Worm (Caenorhabditis elegans): ENCODE results near the gene Y75B8A.8.

DNA sequence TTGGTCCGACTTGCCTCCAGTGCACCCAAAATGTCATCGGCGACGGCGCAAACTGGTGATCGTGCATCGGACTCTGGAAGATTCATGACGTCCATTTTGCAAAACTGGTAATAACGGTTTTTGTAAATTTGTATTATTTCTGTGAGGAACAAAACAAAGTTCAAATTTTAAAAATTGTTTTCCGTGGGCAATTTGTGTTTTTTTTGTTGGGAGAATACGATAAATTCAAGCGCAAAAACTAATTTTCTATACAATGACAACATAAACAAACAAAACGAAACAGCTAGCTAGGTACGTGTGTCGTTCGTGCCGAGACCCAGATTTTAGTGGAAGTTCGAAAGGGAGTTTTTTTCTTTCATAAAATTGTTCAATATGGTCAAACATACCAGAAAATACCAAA lies 22.4 kb downstream of the Y75B8A.8 start, which contains the start of gene Y75B8A.10:
- TF ChIP-seq pha-4 (tag; optimal IDR thresholded peaks at IDR 0.05): no peak
- no peak for TF ChIP-seq attf-3 (GFP tag; conservative IDR thresholded peaks at IDR 0.05)
- no peak for TF ChIP-seq T07F8.4 (tag; optimal IDR thresholded peaks at IDR 0.05)
- no peak for TF ChIP-seq dox-1 (GFP tag; IDR thresholded peaks at IDR 0.05)
- TF ChIP-seq unc-62 (GFP tag; optimal IDR thresholded peaks at IDR 0.05): no peak
- no peak for TF ChIP-seq ceh-91 (GFP tag; IDR thresholded peaks at IDR 0.05)
- TF ChIP-seq ama-1 (optimal IDR thresholded peaks at IDR 0.05): no peak
- TF ChIP-seq ama-1 (GFP tag; optimal IDR thresholded peaks at IDR 0.05): no peak
- no peak for TF ChIP-seq tbp1 (GFP tag; optimal IDR thresholded peaks at IDR 0.05)
- no peak for TF ChIP-seq bed-2 (GFP tag; IDR thresholded peaks at IDR 0.05)
- no peak for TF ChIP-seq let-526 (GFP tag; IDR thresholded peaks at IDR 0.05)
- no peak for TF ChIP-seq rpc-1 (optimal IDR thresholded peaks at IDR 0.05)
- no peak for TF ChIP-seq rpc-1 (tag; optimal IDR thresholded peaks at IDR 0.05)
- no peak for TF ChIP-seq ekl-4 (GFP tag; IDR thresholded peaks at IDR 0.05)

Data from whole organism, young adult.